Fruit fly (Drosophila melanogaster) whole organism, embryonic: ENCODE measurements around the gene Tre1.

Source experiments
- BtbVII ChIP-seq: fragments of 200-800 bp; sonication (Bioruptor generic); optimal IDR thresholded peaks from 3 replicates; lab custom pipeline; 2017; ENCODE audit warnings: missing biosample characterization, mild to moderate bottlenecking, missing genetic modification characterization
- CG10267 ChIP-seq: fragments of 200-800 bp; sonication (Bioruptor generic); optimal IDR thresholded peaks from 2 replicates; lab custom pipeline; 2018; ENCODE audit warnings: missing biosample characterization, mild to moderate bottlenecking, missing genetic modification characterization, moderate library complexity
- CG11093 ChIP-seq: fragments of 200-800 bp; sonication (Bioruptor generic); IDR thresholded peaks from 3 replicates; pipeline ENCODE4 v1.3.6; 2022; ENCODE audit warnings: missing biosample characterization, missing genetic modification characterization
- CG11398 ChIP-seq: fragments of 200-800 bp; sonication (Bioruptor generic); optimal IDR thresholded peaks from 2 replicates; lab custom pipeline; 2016; ENCODE audit warnings: missing biosample characterization, missing genetic modification characterization
- CG12391 ChIP-seq: fragments of 200-800 bp; sonication (Bioruptor generic); optimal IDR thresholded peaks from 3 replicates; lab custom pipeline; 2018; ENCODE audit warnings: missing biosample characterization, mild to moderate bottlenecking, missing genetic modification characterization, moderate library complexity
- CG14710 ChIP-seq: fragments of 200-800 bp; sonication (Bioruptor generic); optimal IDR thresholded peaks from 3 replicates; lab custom pipeline; 2019; ENCODE audit warnings: missing biosample characterization, mild to moderate bottlenecking, missing genetic modification characterization, moderate library complexity
- CG17568 ChIP-seq: fragments of 200-800 bp; sonication (Bioruptor generic); optimal IDR thresholded peaks from 2 replicates; lab custom pipeline; 2018; ENCODE audit warnings: missing biosample characterization, mild to moderate bottlenecking, missing genetic modification characterization, moderate library complexity
- CG17612 ChIP-seq: fragments of 200-800 bp; sonication (Bioruptor generic); IDR thresholded peaks from 2 replicates; pipeline ENCODE4 v1.3.6; 2022; ENCODE audit warnings: missing biosample characterization, missing genetic modification characterization
- CG2678 ChIP-seq: fragments of 200-800 bp; sonication (Bioruptor generic); optimal IDR thresholded peaks from 3 replicates; lab custom pipeline; 2019; ENCODE audit warnings: missing biosample characterization, mild to moderate bottlenecking, missing genetic modification characterization, moderate library complexity
- CG31224 ChIP-seq: fragments of 200-800 bp; sonication (Bioruptor generic); IDR thresholded peaks from 2 replicates; pipeline ENCODE4 v1.3.6; 2022; ENCODE audit warnings: missing biosample characterization, missing genetic modification characterization
- CG3281 ChIP-seq: fragments of 200-800 bp; sonication (Bioruptor generic); optimal IDR thresholded peaks from 3 replicates; lab custom pipeline; 2017; ENCODE audit warnings: missing biosample characterization, mild to moderate bottlenecking, missing genetic modification characterization
- CG3407 ChIP-seq: fragments of 200-800 bp; sonication (Bioruptor generic); optimal IDR thresholded peaks from 2 replicates; lab custom pipeline; 2018; ENCODE audit warnings: missing biosample characterization, mild to moderate bottlenecking, missing genetic modification characterization
- CG3847 ChIP-seq: fragments of 200-800 bp; sonication (Bioruptor generic); IDR thresholded peaks from 2 replicates; pipeline ENCODE4 v1.3.6; 2022; ENCODE audit warnings: missing biosample characterization, missing genetic modification characterization
- CG4360 ChIP-seq: fragments of 200-800 bp; sonication (Bioruptor generic); IDR thresholded peaks from 2 replicates; pipeline ENCODE4 v1.3.6; 2022; ENCODE audit warnings: missing biosample characterization, missing genetic modification characterization
- CG6654 ChIP-seq: fragments of 200-800 bp; sonication (Bioruptor generic); optimal IDR thresholded peaks from 2 replicates; lab custom pipeline; 2017; ENCODE audit warnings: missing biosample characterization, mild to moderate bottlenecking, missing genetic modification characterization
- CG8765 ChIP-seq: fragments of 200-800 bp; sonication (Bioruptor generic); IDR thresholded peaks from 2 replicates; pipeline ENCODE4 v1.3.6; 2022; ENCODE audit warnings: missing biosample characterization, missing genetic modification characterization
- CG9609 ChIP-seq: fragments of 200-800 bp; sonication (Bioruptor generic); optimal IDR thresholded peaks from 3 replicates; lab custom pipeline; 2016; ENCODE audit warnings: missing biosample characterization, missing genetic modification characterization
- CTCF ChIP-seq: fragments of 200-800 bp; sonication (Bioruptor generic); optimal IDR thresholded peaks from 2 replicates; lab custom pipeline; 2017; ENCODE audit warnings: missing biosample characterization, mild to moderate bottlenecking, missing genetic modification characterization, moderate library complexity
- Dip3 ChIP-seq: fragments of 200-800 bp; sonication (Bioruptor generic); optimal IDR thresholded peaks from 3 replicates; lab custom pipeline; 2016; ENCODE audit warnings: missing biosample characterization, missing genetic modification characterization
- Hmr ChIP-seq: fragments of 200-800 bp; sonication (Bioruptor generic); optimal IDR thresholded peaks from 3 replicates; lab custom pipeline; 2017; ENCODE audit warnings: mild to moderate bottlenecking, missing biosample characterization, missing genetic modification reagents, missing genetic modification characterization
- MESR4 ChIP-seq: fragments of 200-800 bp; sonication (Bioruptor generic); optimal IDR thresholded peaks from 2 replicates; lab custom pipeline; 2018; ENCODE audit warnings: missing biosample characterization, mild to moderate bottlenecking, missing genetic modification characterization, moderate library complexity
- Nf-YB ChIP-seq: fragments of 200-800 bp; sonication (Bioruptor generic); optimal IDR thresholded peaks from 3 replicates; lab custom pipeline; 2019; ENCODE audit warnings: missing biosample characterization, mild to moderate bottlenecking, missing genetic modification characterization, moderate library complexity
- Ptx1 ChIP-seq: fragments of 200-800 bp; sonication (Bioruptor generic); IDR thresholded peaks from 2 replicates; pipeline ENCODE4 v1.3.6; 2022; ENCODE audit warnings: missing biosample characterization, missing genetic modification characterization
- Sin3A ChIP-seq: fragments of >200 bp; optimal IDR thresholded peaks from 2 replicates; lab custom pipeline; 2018
- amos ChIP-seq: fragments of 200-800 bp; sonication (Bioruptor generic); IDR thresholded peaks from 2 replicates; pipeline ENCODE4 v1.3.6; 2022; ENCODE audit warnings: missing biosample characterization, missing genetic modification characterization; ENCODE audit not compliant: partially characterized antibody
- chm ChIP-seq: fragments of 200-800 bp; sonication (Bioruptor generic); IDR thresholded peaks from 2 replicates; pipeline ENCODE4 v1.3.6; 2022; ENCODE audit warnings: missing biosample characterization, missing genetic modification characterization
- dimm ChIP-seq: fragments of 200-800 bp; sonication (Bioruptor generic); IDR thresholded peaks from 2 replicates; pipeline ENCODE4 v1.3.6; 2022; ENCODE audit warnings: missing biosample characterization, missing genetic modification characterization
- dmrt99B ChIP-seq: fragments of 200-800 bp; sonication (Bioruptor generic); optimal IDR thresholded peaks from 2 replicates; lab custom pipeline; 2018; ENCODE audit warnings: missing biosample characterization, mild to moderate bottlenecking, missing genetic modification characterization, moderate library complexity
- ind ChIP-seq: fragments of 200-800 bp; sonication (Bioruptor generic); optimal IDR thresholded peaks from 3 replicates; lab custom pipeline; 2016; ENCODE audit warnings: missing biosample characterization, missing genetic modification characterization
- inv ChIP-seq: fragments of 200-800 bp; sonication (Bioruptor generic); IDR thresholded peaks from 2 replicates; pipeline ENCODE4 v1.3.6; 2022; ENCODE audit warnings: missing biosample characterization, missing genetic modification characterization; ENCODE audit not compliant: partially characterized antibody
- kah ChIP-seq: fragments of 200-800 bp; sonication (Bioruptor generic); optimal IDR thresholded peaks from 2 replicates; lab custom pipeline; 2018; ENCODE audit warnings: missing biosample characterization, mild to moderate bottlenecking, missing genetic modification characterization
- lbe ChIP-seq: fragments of 200-800 bp; sonication (Bioruptor generic); optimal IDR thresholded peaks from 2 replicates; lab custom pipeline; 2016; ENCODE audit warnings: missing biosample characterization, mild to moderate bottlenecking, missing genetic modification characterization
- luna ChIP-seq: fragments of 200-800 bp; sonication (Bioruptor generic); optimal IDR thresholded peaks from 2 replicates; lab custom pipeline; 2016; ENCODE audit warnings: missing biosample characterization, missing genetic modification characterization
- nerfin-1 ChIP-seq: fragments of 200-800 bp; sonication (Bioruptor generic); optimal IDR thresholded peaks from 3 replicates; lab custom pipeline; 2019; ENCODE audit warnings: missing biosample characterization, mild to moderate bottlenecking, missing genetic modification characterization, moderate library complexity
- odd ChIP-seq: fragments of 200-800 bp; sonication (Bioruptor generic); optimal IDR thresholded peaks from 2 replicates; lab custom pipeline; 2017; ENCODE audit warnings: missing biosample characterization, mild to moderate bottlenecking, missing genetic modification characterization
- pfk ChIP-seq: fragments of 200-800 bp; sonication (Bioruptor generic); optimal IDR thresholded peaks from 2 replicates; lab custom pipeline; 2018; ENCODE audit warnings: missing biosample characterization, mild to moderate bottlenecking, missing genetic modification characterization, moderate library complexity
- pnt ChIP-seq: fragments of 200-800 bp; sonication (Bioruptor generic); optimal IDR thresholded peaks from 3 replicates; lab custom pipeline; 2016; ENCODE audit warnings: missing biosample characterization, missing genetic modification characterization
- row ChIP-seq: fragments of 200-800 bp; sonication (Bioruptor generic); IDR thresholded peaks from 3 replicates; pipeline ENCODE4 v1.3.6; 2022; ENCODE audit warnings: missing biosample characterization, missing genetic modification characterization
- scrt ChIP-seq: fragments of 200-800 bp; sonication (Bioruptor generic); optimal IDR thresholded peaks from 2 replicates; lab custom pipeline; 2018; ENCODE audit warnings: missing biosample characterization, mild to moderate bottlenecking, missing genetic modification characterization, moderate library complexity
- shn ChIP-seq: fragments of 200-800 bp; sonication (Bioruptor generic); optimal IDR thresholded peaks from 3 replicates; lab custom pipeline; 2016; ENCODE audit warnings: missing biosample characterization, missing genetic modification characterization
- sna ChIP-seq: fragments of 200-800 bp; sonication (Bioruptor generic); IDR thresholded peaks from 2 replicates; pipeline ENCODE4 v1.3.6; 2022; ENCODE audit warnings: missing biosample characterization, missing genetic modification characterization; ENCODE audit not compliant: partially characterized antibody
- ssp ChIP-seq: fragments of 200-800 bp; sonication (Bioruptor generic); IDR thresholded peaks from 2 replicates; pipeline ENCODE4 v1.3.6; 2022; ENCODE audit warnings: missing biosample characterization, missing genetic modification characterization
- stc ChIP-seq: fragments of 200-800 bp; sonication (Bioruptor generic); IDR thresholded peaks from 2 replicates; pipeline ENCODE4 v1.3.6; 2022; ENCODE audit warnings: missing biosample characterization, missing genetic modification characterization
- tap ChIP-seq: fragments of 200-800 bp; optimal IDR thresholded peaks from 3 replicates; lab custom pipeline; 2019; ENCODE audit warnings: missing biosample characterization, mild to moderate bottlenecking, missing genetic modification characterization, moderate library complexity
- tup ChIP-seq: fragments of 200-800 bp; sonication (Bioruptor generic); optimal IDR thresholded peaks from 2 replicates; lab custom pipeline; 2016; ENCODE audit warnings: missing biosample characterization, mild to moderate bottlenecking, missing genetic modification characterization, moderate library complexity
- unc-4 ChIP-seq: fragments of 200-800 bp; sonication (Bioruptor generic); IDR thresholded peaks from 2 replicates; pipeline ENCODE4 v1.3.6; 2022; ENCODE audit warnings: missing biosample characterization, missing genetic modification characterization; ENCODE audit not compliant: partially characterized antibody
- vfl ChIP-seq: fragments of 200-800 bp; sonication (Bioruptor generic); optimal IDR thresholded peaks from 2 replicates; lab custom pipeline; 2016; ENCODE audit warnings: missing biosample characterization, missing genetic modification characterization
- vvl ChIP-seq: fragments of 200-800 bp; sonication (Bioruptor generic); IDR thresholded peaks from 2 replicates; pipeline ENCODE4 v1.3.6; 2022; ENCODE audit warnings: missing biosample characterization, missing genetic modification characterization
- wek ChIP-seq: fragments of 200-800 bp; sonication (Bioruptor generic); optimal IDR thresholded peaks from 3 replicates; lab custom pipeline; 2018; ENCODE audit warnings: missing biosample characterization, mild to moderate bottlenecking, missing genetic modification characterization, moderate library complexity

The Tre1 gene

dm6 chrX:5678178-5678470, 1.7 kb downstream of the Tre1 start (continued):
- TF ChIP-seq Ptx1 (GFP tag; lab: Robert Waterston, UW) (no peak), dmrt99B (tag; lab: Kevin White, UChicago) (no peak), ssp (GFP tag; lab: Robert Waterston, UW) (no peak), CG17612 (GFP tag; lab: Robert Waterston, UW) (peak; percentile 2; the same call in 1 of the 2 replicates), row (GFP tag; lab: Robert Waterston, UW) (no peak), ind (GFP tag; lab: Kevin White, UChicago) (no peak), CG14710 (tag; lab: Kevin White, UChicago) (peak; percentile 31), Sin3A (lab: Kevin White, UChicago) (no peak), CG2678 (tag; lab: Kevin White, UChicago) (no peak), chm (GFP tag; lab: Robert Waterston, UW) (no peak), tap (tag; lab: Kevin White, UChicago) (no peak)

- TF ChIP-seq CG3847 (GFP tag; lab: Robert Waterston, UW) (peak; percentile 69), CTCF (peak; percentile 57), lbe (GFP tag; lab: Kevin White, UChicago) (peak; percentile 57), CG10267 (peak; percentile 75), unc-4 (no peak), nerfin-1 (tag; lab: Kevin White, UChicago) (peak; percentile 94), luna (GFP tag; lab: Kevin White, UChicago) (peak; percentile 32), CG17568 (GFP tag; lab: Kevin White, UChicago) (peak; percentile 97), CG11093 (peak; percentile 85; the same call in 1 of the 3 replicates), sna (GFP tag; lab: Robert Waterston, UW) (no peak), dimm (no peak), scrt (peak; percentile 88), inv (GFP tag; lab: Robert Waterston, UW) (no peak), tup (GFP tag; lab: Kevin White, UChicago) (peak; percentile 91), pfk (GFP tag; lab: Kevin White, UChicago) (peak; percentile 85), CG11398 (GFP tag; lab: Kevin White, UChicago) (peak; percentile 91), CG12391 (peak; percentile 78), wek (GFP tag; lab: Kevin White, UChicago) (peak; percentile 97), amos (GFP tag; lab: Robert Waterston, UW) (no peak), CG6654 (peak; percentile 64), shn (GFP tag; lab: Kevin White, UChicago) (peak; percentile 71), CG8765 (GFP tag; lab: Robert Waterston, UW) (0 out of 2 replicates have a peak, but pooled peaks have one; percentile 20), CG3281 (peak; percentile 91), Hmr (GFP tag; lab: Kevin White, UChicago) (peak; percentile 96), kah (peak; percentile 81), odd (GFP tag; lab: Kevin White, UChicago) (peak; percentile 97), vfl (GFP tag; lab: Kevin White, UChicago) (peak; percentile 36), Nf-YB (peak; percentile 82), CG9609 (peak; percentile 67), vvl (peak; percentile 83), MESR4 (peak; percentile 23), BtbVII (GFP tag; lab: Kevin White, UChicago) (peak; percentile 93), CG31224 (peak; percentile 68), Dip3 (peak; percentile 39), CG3407 (GFP tag; lab: Kevin White, UChicago) (peak; percentile 97), pnt (GFP tag; lab: Kevin White, UChicago) (peak; percentile 91), stc (GFP tag; lab: Robert Waterston, UW) (peak; percentile 86), CG4360 (peak; percentile 89)
Measured at dm6 chrX:5677400-5678177, 2.2 kb downstream of the Tre1 start.
